Fruit fly (Drosophila melanogaster) whole organism, prepupa: ENCODE results near the gene RpL36A.

Experiments
- CG3919 ChIP-seq: fragments of 200-800 bp; sonication (Bioruptor generic); optimal IDR thresholded peaks from 3 replicates; lab custom pipeline; 2016; ENCODE audit warnings: missing biosample characterization, missing genetic modification characterization
- CG6854 ChIP-seq: fragments of 200-800 bp; sonication (Bioruptor generic); optimal IDR thresholded peaks from 2 replicates; lab custom pipeline; 2017; ENCODE audit warnings: missing biosample characterization, mild to moderate bottlenecking, missing genetic modification characterization
- CG8119 ChIP-seq: fragments of 200-800 bp; sonication (Bioruptor generic); IDR thresholded peaks from 3 replicates; pipeline ENCODE4 v1.3.6; 2022; ENCODE audit warnings: missing biosample characterization, missing genetic modification characterization
- CG9139 ChIP-seq: fragments of 200-800 bp; sonication (Bioruptor generic); optimal IDR thresholded peaks from 3 replicates; lab custom pipeline; 2017; ENCODE audit warnings: missing biosample characterization, mild to moderate bottlenecking, missing genetic modification characterization
- Ets96B ChIP-seq: fragments of 200-800 bp; optimal IDR thresholded peaks from 2 replicates; lab custom pipeline; 2019; ENCODE audit warnings: missing biosample characterization, mild to moderate bottlenecking, missing genetic modification characterization, moderate library complexity
- Sox102F ChIP-seq: fragments of 200-800 bp; sonication (Bioruptor generic); optimal IDR thresholded peaks from 2 replicates; lab custom pipeline; 2016; ENCODE audit warnings: missing biosample characterization, mild to moderate bottlenecking, missing genetic modification characterization
- acj6 ChIP-seq: fragments of 200-800 bp; sonication (Bioruptor generic); optimal IDR thresholded peaks from 3 replicates; lab custom pipeline; 2016; ENCODE audit warnings: missing biosample characterization, missing genetic modification characterization
- lz ChIP-seq: fragments of 200-800 bp; sonication (Bioruptor generic); optimal IDR thresholded peaks from 3 replicates; lab custom pipeline; 2016; ENCODE audit warnings: missing biosample characterization, missing genetic modification characterization
- spab ChIP-seq: fragments of 200-800 bp; sonication (Bioruptor generic); optimal IDR thresholded peaks from 2 replicates; lab custom pipeline; 2017; ENCODE audit warnings: missing biosample characterization, mild to moderate bottlenecking, missing genetic modification characterization, missing genetic modification reagents
- vri ChIP-seq: fragments of 200-800 bp; sonication (Bioruptor generic); optimal IDR thresholded peaks from 3 replicates; lab custom pipeline; 2016; ENCODE audit warnings: missing biosample characterization, mild to moderate bottlenecking, missing genetic modification characterization

DNA sequence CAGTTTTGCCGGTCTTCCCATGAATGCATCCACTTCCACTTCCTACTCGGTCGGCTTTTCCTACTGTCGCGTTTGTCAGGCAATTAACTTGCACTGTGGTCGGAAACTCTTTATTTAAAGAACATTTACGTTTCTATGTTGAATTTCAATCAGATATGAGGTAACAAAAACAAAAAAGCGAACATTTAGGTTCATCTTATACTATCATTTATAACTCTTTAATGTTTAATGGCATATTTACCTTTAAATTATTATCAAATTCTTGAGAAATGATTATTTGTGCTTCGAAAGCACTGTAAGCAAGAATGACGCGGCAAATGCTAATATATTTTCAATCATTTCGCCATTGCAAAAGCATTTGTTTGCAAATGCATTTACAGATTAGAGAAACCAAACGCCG is 9.0 kb downstream of the RpL36A start:
- TF ChIP-seq CG6854 (GFP tag; lab: Kevin White, UChicago) (no peak), lz (GFP tag; lab: Kevin White, UChicago) (no peak), vri (GFP tag; lab: Kevin White, UChicago) (no peak), Sox102F (GFP tag; lab: Kevin White, UChicago) (no peak), acj6 (GFP tag; lab: Kevin White, UChicago) (no peak), spab (GFP tag; lab: Kevin White, UChicago) (no peak), CG9139 (GFP tag; lab: Kevin White, UChicago) (no peak), CG3919 (GFP tag; lab: Kevin White, UChicago) (peak; percentile 1), Ets96B (tag; lab: Kevin White, UChicago) (no peak), CG8119 (GFP tag; lab: Robert Waterston, UW) (peak; percentile 46; the same call in 1 of the 3 replicates)
